Fruit fly (Drosophila melanogaster) whole organism: ENCODE results near the gene MED18.

Experiments used
- CG8478 ChIP-seq: fragments of >200 bp; optimal IDR thresholded peaks from 2 replicates; lab custom pipeline; 2018; ENCODE audit warnings: inconsistent platforms
- Dll ChIP-seq: fragments of >200 bp; optimal IDR thresholded peaks from 2 replicates; lab custom pipeline; 2017
- usp ChIP-seq: fragments of >200 bp; optimal IDR thresholded peaks from 2 replicates; lab custom pipeline; 2017; ENCODE audit warnings: missing biosample characterization, missing genetic modification characterization, mixed read lengths

dm6 chrX:1849914-1850313 is 15.8 kb upstream of the MED18 start:
- TF ChIP-seq CG8478 (lab: Kevin White, UChicago) (no peak), Dll (lab: Kevin White, UChicago) (no peak), usp (no peak)
